Worm (Caenorhabditis elegans) whole organism, late embryonic: ENCODE results near the gene srt-68.

Source experiments
- T23F11.4 ChIP-seq: fragments of 200-800 bp; sonication (Bioruptor generic); optimal IDR thresholded peaks from 2 replicates; lab custom pipeline; 2018; ENCODE audit warnings: mild to moderate bottlenecking, missing genetic modification characterization, missing compliant biosample characterization
- ama-1 ChIP-seq: fragments of 150-350 bp; optimal IDR thresholded peaks from 2 replicates; lab custom pipeline; 2014
- ceh-30 ChIP-seq: fragments of 150-350 bp; optimal IDR thresholded peaks from 2 replicates; lab custom pipeline; 2014; ENCODE audit warnings: missing biosample characterization, missing genetic modification characterization
- dmd-4 ChIP-seq: sonication (generic microtip); optimal IDR thresholded peaks from 2 replicates; lab custom pipeline; 2016; ENCODE audit warnings: borderline replicate concordance, missing genetic modification characterization, missing compliant biosample characterization
- elt-2 ChIP-seq: sonication (generic microtip); optimal IDR thresholded peaks from 2 replicates; lab custom pipeline; 2016; ENCODE audit warnings: missing genetic modification reagents, missing genetic modification characterization, missing compliant biosample characterization
- eyg-1 ChIP-seq: sonication (generic microtip); optimal IDR thresholded peaks from 2 replicates; lab custom pipeline; 2016; ENCODE audit warnings: missing genotype, missing genetic modification characterization, missing compliant biosample characterization
- gmeb-2 ChIP-seq: sonication (generic microtip); optimal IDR thresholded peaks from 2 replicates; lab custom pipeline; 2016; ENCODE audit warnings: missing genetic modification characterization, inconsistent platforms, missing compliant biosample characterization
- hlh-15 ChIP-seq: sonication (generic microtip); optimal IDR thresholded peaks from 2 replicates; lab custom pipeline; 2016; ENCODE audit warnings: missing genetic modification characterization, missing compliant biosample characterization
- nfya-1 ChIP-seq: sonication (generic microtip); optimal IDR thresholded peaks from 2 replicates; lab custom pipeline; 2017; ENCODE audit warnings: missing genetic modification characterization, mild to moderate bottlenecking, missing compliant biosample characterization, antibody characterized with exemption, moderate library complexity
- npax-4 ChIP-seq: sonication (generic microtip); optimal IDR thresholded peaks from 2 replicates; lab custom pipeline; 2016; ENCODE audit warnings: missing genetic modification characterization, missing compliant biosample characterization
- odd-2 ChIP-seq: sonication (generic microtip); optimal IDR thresholded peaks from 2 replicates; lab custom pipeline; 2017; ENCODE audit warnings: antibody characterized with exemption, mild to moderate bottlenecking, missing genetic modification characterization, missing compliant biosample characterization
- pax-1 ChIP-seq: fragments of 150-350 bp; optimal IDR thresholded peaks from 2 replicates; lab custom pipeline; 2014; ENCODE audit warnings: missing biosample characterization, missing genetic modification characterization
- pha-4 ChIP-seq: fragments of 150-350 bp; optimal IDR thresholded peaks from 2 replicates; lab custom pipeline; 2018; ENCODE audit warnings: missing biosample characterization, missing genetic modification reagents, missing genetic modification characterization

DNA sequence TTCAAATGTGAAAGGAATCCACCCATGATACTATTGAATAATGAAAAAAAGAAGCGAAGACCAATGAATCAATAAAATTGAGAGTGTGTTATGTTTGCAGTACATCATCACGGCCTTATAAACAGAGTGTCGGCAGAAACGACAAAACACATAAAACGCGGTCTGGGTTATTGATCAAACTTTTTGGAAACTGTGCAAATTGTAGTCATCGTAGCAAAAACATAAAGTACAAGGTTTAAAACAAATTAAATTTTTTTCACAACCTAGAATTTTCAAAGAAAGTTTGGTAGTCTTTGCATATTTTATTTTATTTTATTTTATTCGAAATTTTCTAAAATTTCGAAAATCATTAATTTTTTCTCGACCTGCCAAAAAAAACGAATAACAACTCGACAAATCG lies 8.9 kb downstream of the srt-68 start, which contains the start of gene cest-35.1:
- TF ChIP-seq pax-1 (tag; lab: Kevin White, UChicago), result no peak
- TF ChIP-seq eyg-1 (tag; lab: Kevin White, UChicago), result no peak
- no peak for TF ChIP-seq ama-1 (lab: Kevin White, UChicago)
- no peak for TF ChIP-seq npax-4
- TF ChIP-seq odd-2, result no peak
- no peak for TF ChIP-seq nfya-1 (tag; lab: Kevin White, UChicago)
- no peak for TF ChIP-seq pha-4 (tag; lab: Kevin White, UChicago)
- TF ChIP-seq elt-2, result no peak
- TF ChIP-seq dmd-4, result no peak
- no peak for TF ChIP-seq gmeb-2
- TF ChIP-seq ceh-30 (tag; lab: Kevin White, UChicago), result no peak
- no peak for TF ChIP-seq T23F11.4 (GFP tag; lab: Kevin White, UChicago)
- no peak for TF ChIP-seq hlh-15
